Fruit fly (Drosophila melanogaster) whole organism, embryonic: ENCODE results near the gene CG46387.

Experiments
- Aef1 ChIP-seq: fragments of 200-800 bp; sonication (Bioruptor generic); IDR thresholded peaks from 3 replicates; pipeline ENCODE4 v1.3.6; 2022; ENCODE audit warnings: missing biosample characterization, missing genetic modification characterization
- Awh ChIP-seq: fragments of 200-800 bp; sonication (Bioruptor generic); IDR thresholded peaks from 2 replicates; pipeline ENCODE4, ENCODE4 v1.3.6; 2022; ENCODE audit warnings: missing biosample characterization, missing genetic modification characterization
- CG13287 ChIP-seq: fragments of 200-800 bp; sonication (Bioruptor generic); IDR thresholded peaks from 2 replicates; pipeline ENCODE4 v1.3.6; 2022; ENCODE audit warnings: missing biosample characterization, missing genetic modification characterization; ENCODE audit not compliant: partially characterized antibody
- CG13775 ChIP-seq: fragments of 200-800 bp; sonication (Bioruptor generic); optimal IDR thresholded peaks from 3 replicates; lab custom pipeline; 2017; ENCODE audit warnings: missing biosample characterization, mild to moderate bottlenecking, missing genetic modification characterization
- CG14014 ChIP-seq: fragments of 200-800 bp; sonication (Bioruptor generic); IDR thresholded peaks from 2 replicates; pipeline ENCODE4 v1.3.6; 2022; ENCODE audit warnings: missing biosample characterization, missing genetic modification characterization
- CG14441 ChIP-seq: fragments of 200-800 bp; sonication (Bioruptor generic); IDR thresholded peaks from 2 replicates; pipeline ENCODE4 v1.3.6; 2022; ENCODE audit warnings: missing biosample characterization, missing genetic modification characterization
- CG14860 ChIP-seq: fragments of 200-800 bp; sonication (Bioruptor generic); IDR thresholded peaks from 3 replicates; pipeline ENCODE4 v1.3.6; 2022; ENCODE audit warnings: missing biosample characterization, missing genetic modification characterization; ENCODE audit not compliant: partially characterized antibody
- CG15696 ChIP-seq: fragments of 200-800 bp; sonication (Bioruptor generic); optimal IDR thresholded peaks from 2 replicates; lab custom pipeline; 2019; ENCODE audit warnings: missing biosample characterization, mild to moderate bottlenecking, missing genetic modification characterization, moderate library complexity
- CG16813 ChIP-seq: fragments of 200-800 bp; sonication (Bioruptor generic); IDR thresholded peaks from 3 replicates; pipeline ENCODE4 v1.3.6; 2022; ENCODE audit warnings: missing biosample characterization, missing genetic modification characterization; ENCODE audit not compliant: partially characterized antibody
- CG17829 ChIP-seq: fragments of 200-800 bp; optimal IDR thresholded peaks from 2 replicates; lab custom pipeline; 2019; ENCODE audit warnings: missing biosample characterization, mild to moderate bottlenecking, missing genetic modification characterization, moderate library complexity
- CG32767 ChIP-seq: fragments of 200-800 bp; sonication (Bioruptor generic); IDR thresholded peaks from 2 replicates; pipeline ENCODE4 v1.3.6; 2022; ENCODE audit warnings: missing biosample characterization, missing genetic modification characterization
- CG4282 ChIP-seq: fragments of 200-800 bp; sonication (Bioruptor generic); optimal IDR thresholded peaks from 2 replicates; lab custom pipeline; 2016; ENCODE audit warnings: missing biosample characterization, missing genetic modification characterization
- CG4360 ChIP-seq: fragments of 200-800 bp; sonication (Bioruptor generic); IDR thresholded peaks from 2 replicates; pipeline ENCODE4 v1.3.6; 2022; ENCODE audit warnings: missing biosample characterization, missing genetic modification characterization
- CG4820 ChIP-seq: fragments of 200-800 bp; sonication (Bioruptor generic); optimal IDR thresholded peaks from 3 replicates; lab custom pipeline; 2016; ENCODE audit warnings: missing biosample characterization, missing genetic modification characterization
- CG5180 ChIP-seq: fragments of 200-800 bp; sonication (Bioruptor generic); optimal IDR thresholded peaks from 3 replicates; lab custom pipeline; 2017; ENCODE audit warnings: missing biosample characterization, missing genetic modification characterization, mild to moderate bottlenecking, moderate library complexity, missing genetic modification reagents
- CG6272 ChIP-seq: fragments of 200-800 bp; sonication (Bioruptor generic); IDR thresholded peaks from 2 replicates; pipeline ENCODE4 v1.3.6; 2022; ENCODE audit warnings: missing biosample characterization, missing genetic modification characterization
- CG8924 ChIP-seq: fragments of 200-800 bp; optimal IDR thresholded peaks from 3 replicates; lab custom pipeline; 2019; ENCODE audit warnings: missing biosample characterization, mild to moderate bottlenecking, missing genetic modification characterization, moderate library complexity
- CG8944 ChIP-seq: fragments of 200-800 bp; sonication (Bioruptor generic); optimal IDR thresholded peaks from 3 replicates; lab custom pipeline; 2016; ENCODE audit warnings: missing biosample characterization, missing genetic modification characterization
- CTCF ChIP-seq: fragments of 200-800 bp; sonication (Bioruptor generic); optimal IDR thresholded peaks from 2 replicates; lab custom pipeline; 2017; ENCODE audit warnings: missing biosample characterization, mild to moderate bottlenecking, missing genetic modification characterization, moderate library complexity
- Chrac-16 ChIP-seq: fragments of 200-800 bp; sonication (Bioruptor generic); optimal IDR thresholded peaks from 3 replicates; lab custom pipeline; 2016; ENCODE audit warnings: missing biosample characterization, missing genetic modification characterization
- CoRest ChIP-seq: fragments of 200-800 bp; sonication (Bioruptor generic); optimal IDR thresholded peaks from 3 replicates; lab custom pipeline; 2018; ENCODE audit warnings: missing biosample characterization, mild to moderate bottlenecking, missing genetic modification characterization, moderate library complexity
- CrebB ChIP-seq: fragments of 200-800 bp; sonication (Bioruptor generic); optimal IDR thresholded peaks from 3 replicates; lab custom pipeline; 2018; ENCODE audit warnings: missing biosample characterization, mild to moderate bottlenecking, missing genetic modification characterization
- Dbx ChIP-seq: fragments of 200-800 bp; sonication (Bioruptor generic); IDR thresholded peaks from 3 replicates; pipeline ENCODE4 v1.3.6; 2022; ENCODE audit warnings: missing biosample characterization, missing genetic modification characterization
- Doc3 ChIP-seq: fragments of 200-800 bp; sonication (Bioruptor generic); IDR thresholded peaks from 3 replicates; pipeline ENCODE4 v1.3.6; 2022; ENCODE audit warnings: missing biosample characterization, missing genetic modification characterization; ENCODE audit not compliant: partially characterized antibody
- Fer1 ChIP-seq: fragments of 200-800 bp; sonication (Bioruptor generic); optimal IDR thresholded peaks from 2 replicates; lab custom pipeline; 2017; ENCODE audit warnings: missing biosample characterization, mild to moderate bottlenecking, missing genetic modification characterization
- HmgD ChIP-seq: fragments of 200-800 bp; sonication (Bioruptor generic); optimal IDR thresholded peaks from 3 replicates; lab custom pipeline; 2016; ENCODE audit warnings: missing biosample characterization, missing genetic modification characterization
- Med ChIP-seq: fragments of 200-800 bp; sonication (Bioruptor generic); peaks from one replicate; lab custom pipeline; 2016; ENCODE audit warnings: missing biosample characterization, missing genetic modification characterization, mild to moderate bottlenecking, inconsistent platforms, moderate library complexity
- Nf-YB ChIP-seq: fragments of 200-800 bp; sonication (Bioruptor generic); optimal IDR thresholded peaks from 3 replicates; lab custom pipeline; 2019; ENCODE audit warnings: missing biosample characterization, mild to moderate bottlenecking, missing genetic modification characterization, moderate library complexity
- Spps ChIP-seq: fragments of 200-800 bp; sonication (Bioruptor generic); optimal IDR thresholded peaks from 2 replicates; lab custom pipeline; 2018; ENCODE audit warnings: missing biosample characterization, mild to moderate bottlenecking, missing genetic modification characterization
- Vsx1 ChIP-seq: fragments of 200-800 bp; sonication (Bioruptor generic); optimal IDR thresholded peaks from 2 replicates; lab custom pipeline; 2017; ENCODE audit warnings: missing biosample characterization, mild to moderate bottlenecking, missing genetic modification characterization, missing genetic modification reagents
- ab ChIP-seq: fragments of 200-800 bp; sonication (Bioruptor generic); optimal IDR thresholded peaks from 2 replicates; lab custom pipeline; 2016; ENCODE audit warnings: missing biosample characterization, missing genetic modification characterization
- al ChIP-seq: fragments of 200-800 bp; sonication (Bioruptor generic); IDR thresholded peaks from 2 replicates; pipeline ENCODE4 v1.3.6; 2022; ENCODE audit warnings: missing biosample characterization, missing genetic modification characterization
- ara ChIP-seq: fragments of 200-800 bp; sonication (Bioruptor generic); IDR thresholded peaks from 2 replicates; pipeline ENCODE4 v1.3.6; 2022; ENCODE audit warnings: missing biosample characterization, missing genetic modification characterization
- cwo ChIP-seq: fragments of 200-800 bp; sonication (Bioruptor generic); optimal IDR thresholded peaks from 3 replicates; lab custom pipeline; 2017; ENCODE audit warnings: missing biosample characterization, missing genetic modification characterization, mild to moderate bottlenecking, moderate library complexity, missing genetic modification reagents
- disco-r ChIP-seq: fragments of 200-800 bp; sonication (Bioruptor generic); optimal IDR thresholded peaks from 2 replicates; lab custom pipeline; 2016; ENCODE audit warnings: missing biosample characterization, missing genetic modification characterization
- dysf ChIP-seq: fragments of 200-800 bp; sonication (Bioruptor generic); IDR thresholded peaks from 3 replicates; pipeline ENCODE4 v1.3.6; 2022; ENCODE audit warnings: missing biosample characterization, missing genetic modification characterization
- grn ChIP-seq: fragments of 200-800 bp; sonication (Bioruptor generic); optimal IDR thresholded peaks from 3 replicates; lab custom pipeline; 2017; ENCODE audit warnings: missing biosample characterization, missing genetic modification characterization
- hkb ChIP-seq, 2 experiments: fragments of 200-800 bp in 1 of 2; fragments of >200 bp in 1 of 2; sonication (Bioruptor generic) in 1 of 2; IDR thresholded peaks in 1 of 2; optimal IDR thresholded peaks in 1 of 2; 2 replicates each; pipeline versions ENCODE4 v1.3.6 to Lab custom; 2017 to 2022; ENCODE audit warnings: missing biosample characterization in 1 of 2, missing genetic modification characterization in 1 of 2
- ken ChIP-seq: fragments of 200-800 bp; sonication (Bioruptor generic); IDR thresholded peaks from 3 replicates; pipeline ENCODE4 v1.3.6; 2022; ENCODE audit warnings: missing biosample characterization, missing genetic modification characterization
- lab ChIP-seq: fragments of 200-800 bp; sonication (Bioruptor generic); optimal IDR thresholded peaks from 3 replicates; lab custom pipeline; 2017; ENCODE audit warnings: missing biosample characterization, missing genetic modification characterization, mild to moderate bottlenecking, moderate library complexity, missing genetic modification reagents
- nmo ChIP-seq: fragments of 200-800 bp; sonication (Bioruptor generic); optimal IDR thresholded peaks from 2 replicates; lab custom pipeline; 2018; ENCODE audit warnings: missing biosample characterization, mild to moderate bottlenecking, missing genetic modification characterization, moderate library complexity
- pan ChIP-seq, 4 experiments: fragments of >200 bp in 3 of 4; fragments of 200-800 bp in 1 of 4; sonication (Bioruptor generic) in 1 of 4; optimal IDR thresholded peaks in 3 of 4; IDR thresholded peaks in 1 of 4; 2 replicates each; pipeline versions ENCODE4 v1.3.6 to Lab custom; 2017 to 2022; ENCODE audit warnings: missing biosample characterization in 2 of 4, missing genetic modification characterization in 2 of 4, mixed read lengths in 1 of 4
- phol ChIP-seq: fragments of 200-800 bp; sonication (Bioruptor generic); optimal IDR thresholded peaks from 3 replicates; lab custom pipeline; 2018; ENCODE audit warnings: missing biosample characterization, mild to moderate bottlenecking, missing genetic modification characterization, moderate library complexity
- sim ChIP-seq: fragments of 200-800 bp; sonication (Bioruptor generic); IDR thresholded peaks from 2 replicates; pipeline ENCODE4 v1.3.6; 2022; ENCODE audit warnings: missing biosample characterization, missing genetic modification characterization
- sug ChIP-seq: fragments of 200-800 bp; optimal IDR thresholded peaks from 2 replicates; lab custom pipeline; 2019; ENCODE audit warnings: missing biosample characterization, mild to moderate bottlenecking, missing genetic modification characterization, moderate library complexity
- trh ChIP-seq: fragments of 200-800 bp; sonication (Bioruptor generic); optimal IDR thresholded peaks from 2 replicates; lab custom pipeline; 2016; ENCODE audit warnings: missing biosample characterization, missing genetic modification characterization
- twi ChIP-seq: fragments of 200-800 bp; optimal IDR thresholded peaks from 2 replicates; lab custom pipeline; 2019; ENCODE audit warnings: missing biosample characterization, mild to moderate bottlenecking, missing genetic modification characterization, moderate library complexity
- unpg ChIP-seq: fragments of 200-800 bp; sonication (Bioruptor generic); optimal IDR thresholded peaks from 3 replicates; lab custom pipeline; 2018; ENCODE audit warnings: missing biosample characterization, mild to moderate bottlenecking, missing genetic modification characterization, moderate library complexity
- zfh1 ChIP-seq: fragments of 200-800 bp; sonication (Bioruptor generic); IDR thresholded peaks from 3 replicates; pipeline ENCODE4 v1.3.6; 2022; ENCODE audit warnings: missing biosample characterization, missing genetic modification characterization

The CG46387 gene

dm6 chr3L:9899046-9899659 is 727 bp downstream of the CG46387 start, which contains the start of gene nudE (continued):
- TF ChIP-seq ken (no peak), unpg (GFP tag; lab: Kevin White, UChicago) (peak; percentile 37), HmgD (peak; percentile 10), sim (GFP tag; lab: Robert Waterston, UW) (no peak), trh (GFP tag; lab: Kevin White, UChicago) (no peak), CG4282 (peak; percentile 50), CG14014 (GFP tag; lab: Robert Waterston, UW) (no peak), CG13287 (GFP tag; lab: Robert Waterston, UW) (no peak), pan (optimal IDR thresholded peaks at IDR 0.05; lab: Kevin White, UChicago) (no peak), pan (GFP tag; optimal IDR thresholded peaks at IDR 0.05 in 1 of 2, IDR thresholded peaks at IDR 0.05 in 1 of 2) (peak in 1 of 2 experiments; percentile 26), al (no peak), ara (no peak; the same call in 1 of the 2 replicates), CG13775 (no peak), CG17829 (tag; lab: Kevin White, UChicago) (no peak), cwo (GFP tag; lab: Kevin White, UChicago) (no peak), Fer1 (GFP tag; lab: Kevin White, UChicago) (peak; percentile 0), Awh (no peak), Nf-YB (GFP tag; lab: Kevin White, UChicago) (no peak), CG5180 (no peak), CoRest (peak; percentile 6), nmo (peak; percentile 32), CG14441 (GFP tag; lab: Robert Waterston, UW) (0 out of 2 replicates have a peak, but pooled peaks have one; percentile 30), Doc3 (GFP tag; lab: Robert Waterston, UW) (no peak), CrebB (tag; lab: Kevin White, UChicago) (no peak), grn (GFP tag; lab: Kevin White, UChicago) (no peak), phol (tag; lab: Kevin White, UChicago) (peak; percentile 24), Chrac-16 (GFP tag; lab: Kevin White, UChicago) (peak; percentile 18), sug (tag; lab: Kevin White, UChicago) (peak; percentile 12), CG15696 (tag; lab: Kevin White, UChicago) (no peak), ab (GFP tag; lab: Kevin White, UChicago) (peak; percentile 3), twi (no peak), lab (GFP tag; lab: Kevin White, UChicago) (peak; percentile 55), CG4360 (peak; percentile 98), CG4820 (GFP tag; lab: Kevin White, UChicago) (peak; percentile 28), Spps (tag; lab: Kevin White, UChicago) (no peak), Vsx1 (no peak), hkb (optimal IDR thresholded peaks at IDR 0.05; lab: Kevin White, UChicago) (no peak), hkb (GFP tag; IDR thresholded peaks at IDR 0.05; lab: Robert Waterston, UW) (no peak), disco-r (GFP tag; lab: Kevin White, UChicago) (no peak), Aef1 (GFP tag; lab: Robert Waterston, UW) (peak; percentile 59), zfh1 (GFP tag; lab: Robert Waterston, UW) (peak; percentile 39; the same call in 1 of the 3 replicates), CG14860 (no peak), CG16813 (GFP tag; lab: Robert Waterston, UW) (no peak), CG8924 (peak; percentile 25), Med (GFP tag; lab: Kevin White, UChicago) (peak; percentile 91), Dbx (GFP tag; lab: Robert Waterston, UW) (peak; percentile 40; the same call in 1 of the 3 replicates), CG8944 (peak; percentile 41), CG32767 (no peak), CTCF (GFP tag; lab: Kevin White, UChicago) (peak; percentile 49), dysf (GFP tag; lab: Robert Waterston, UW) (0 out of 3 replicates have a peak, but pooled peaks have one; percentile 7), CG6272 (GFP tag; lab: Robert Waterston, UW) (peak; percentile 53)
